Fruit fly (Drosophila melanogaster) whole organism, embryonic: Measurements from ENCODE around the gene wls.

Experiments
- Adf1 ChIP-seq: fragments of 200-800 bp; sonication (Bioruptor generic); IDR thresholded peaks from 2 replicates; pipeline ENCODE4 v1.3.6; 2022; ENCODE audit warnings: missing biosample characterization, missing genetic modification characterization
- Aef1 ChIP-seq: fragments of 200-800 bp; sonication (Bioruptor generic); IDR thresholded peaks from 3 replicates; pipeline ENCODE4 v1.3.6; 2022; ENCODE audit warnings: missing biosample characterization, missing genetic modification characterization
- Awh ChIP-seq: fragments of 200-800 bp; sonication (Bioruptor generic); IDR thresholded peaks from 2 replicates; pipeline ENCODE4, ENCODE4 v1.3.6; 2022; ENCODE audit warnings: missing biosample characterization, missing genetic modification characterization
- Bgb ChIP-seq: fragments of 200-800 bp; sonication (Bioruptor generic); IDR thresholded peaks from 2 replicates; pipeline ENCODE4 v1.3.6; 2022; ENCODE audit warnings: missing biosample characterization, missing genetic modification characterization; ENCODE audit not compliant: partially characterized antibody
- CG10209 ChIP-seq: fragments of 200-800 bp; sonication (Bioruptor generic); optimal IDR thresholded peaks from 3 replicates; lab custom pipeline; 2017; ENCODE audit warnings: missing biosample characterization, mild to moderate bottlenecking, missing genetic modification characterization, missing genetic modification reagents
- CG10366 ChIP-seq: fragments of 200-800 bp; sonication (Bioruptor generic); IDR thresholded peaks from 2 replicates; pipeline ENCODE4 v1.3.6; 2022; ENCODE audit warnings: missing biosample characterization, missing genetic modification characterization
- CG10654 ChIP-seq: fragments of 200-800 bp; sonication (Bioruptor generic); optimal IDR thresholded peaks from 2 replicates; lab custom pipeline; 2016; ENCODE audit warnings: missing biosample characterization, missing genetic modification characterization
- CG10979 ChIP-seq: fragments of 200-800 bp; sonication (Bioruptor generic); optimal IDR thresholded peaks from 2 replicates; lab custom pipeline; 2018; ENCODE audit warnings: missing biosample characterization, mild to moderate bottlenecking, missing genetic modification characterization, moderate library complexity
- CG12659 ChIP-seq: fragments of 200-800 bp; sonication (Bioruptor generic); optimal IDR thresholded peaks from 3 replicates; lab custom pipeline; 2017; ENCODE audit warnings: mild to moderate bottlenecking, missing biosample characterization, missing genetic modification reagents, missing genetic modification characterization
- CG16779 ChIP-seq: fragments of 200-800 bp; sonication (Bioruptor generic); IDR thresholded peaks from 2 replicates; pipeline ENCODE4 v1.3.6; 2022; ENCODE audit warnings: missing biosample characterization, missing genetic modification characterization
- CG16863 ChIP-seq: fragments of 200-800 bp; sonication (Bioruptor generic); optimal IDR thresholded peaks from 3 replicates; lab custom pipeline; 2016; ENCODE audit warnings: missing biosample characterization, missing genetic modification characterization
- CG17568 ChIP-seq: fragments of 200-800 bp; sonication (Bioruptor generic); optimal IDR thresholded peaks from 2 replicates; lab custom pipeline; 2018; ENCODE audit warnings: missing biosample characterization, mild to moderate bottlenecking, missing genetic modification characterization, moderate library complexity
- CG18011 ChIP-seq: fragments of 200-800 bp; sonication (Bioruptor generic); optimal IDR thresholded peaks from 2 replicates; lab custom pipeline; 2017; ENCODE audit warnings: missing biosample characterization, missing genetic modification characterization, mild to moderate bottlenecking, moderate library complexity, missing genotype
- CG2202 ChIP-seq: fragments of 200-800 bp; sonication (Bioruptor generic); optimal IDR thresholded peaks from 2 replicates; lab custom pipeline; 2018; ENCODE audit warnings: missing biosample characterization, mild to moderate bottlenecking, missing genetic modification characterization
- CG32532 ChIP-seq: fragments of 200-800 bp; sonication (Bioruptor generic); IDR thresholded peaks from 2 replicates; pipeline ENCODE4 v1.3.6; 2022; ENCODE audit warnings: missing biosample characterization, missing genetic modification characterization
- CG3407 ChIP-seq: fragments of 200-800 bp; sonication (Bioruptor generic); optimal IDR thresholded peaks from 2 replicates; lab custom pipeline; 2018; ENCODE audit warnings: missing biosample characterization, mild to moderate bottlenecking, missing genetic modification characterization
- CG4404 ChIP-seq: fragments of 200-800 bp; sonication (Bioruptor generic); IDR thresholded peaks from 2 replicates; pipeline ENCODE4 v1.3.6; 2022; ENCODE audit warnings: missing biosample characterization, missing genetic modification characterization
- CG6689 ChIP-seq: fragments of 200-800 bp; sonication (Bioruptor generic); IDR thresholded peaks from 2 replicates; pipeline ENCODE4 v1.3.6; 2022; ENCODE audit warnings: missing biosample characterization, missing genetic modification characterization
- CG6813 ChIP-seq: fragments of 200-800 bp; sonication (Bioruptor generic); optimal IDR thresholded peaks from 2 replicates; lab custom pipeline; 2017; ENCODE audit warnings: missing biosample characterization, missing genetic modification characterization, mild to moderate bottlenecking, moderate library complexity, missing genetic modification reagents
- CG7556 ChIP-seq: fragments of 200-800 bp; sonication (Bioruptor generic); optimal IDR thresholded peaks from 2 replicates; lab custom pipeline; 2017; ENCODE audit warnings: missing biosample characterization, mild to moderate bottlenecking, missing genetic modification characterization
- CG7786 ChIP-seq: fragments of 200-800 bp; sonication (Bioruptor generic); optimal IDR thresholded peaks from 2 replicates; lab custom pipeline; 2016; ENCODE audit warnings: missing biosample characterization, missing genetic modification characterization
- D19B ChIP-seq: fragments of 200-800 bp; sonication (Bioruptor generic); optimal IDR thresholded peaks from 2 replicates; lab custom pipeline; 2017; ENCODE audit warnings: missing biosample characterization, mild to moderate bottlenecking, missing genetic modification characterization
- Dll ChIP-seq: fragments of 200-800 bp; sonication (Bioruptor generic); IDR thresholded peaks from 4 replicates; pipeline ENCODE4 v1.3.6; 2022; ENCODE audit warnings: missing biosample characterization, missing genetic modification characterization; ENCODE audit not compliant: partially characterized antibody
- Gug ChIP-seq: fragments of 200-800 bp; sonication (Bioruptor generic); IDR thresholded peaks from 4 replicates; pipeline ENCODE4 v1.3.6; 2022; ENCODE audit warnings: missing biosample characterization, missing genetic modification characterization
- H15 ChIP-seq: fragments of 200-800 bp; sonication (Bioruptor generic); IDR thresholded peaks from 3 replicates; pipeline ENCODE4 v1.3.6; 2022; ENCODE audit warnings: missing biosample characterization, missing genetic modification characterization
- Hand ChIP-seq: fragments of 200-800 bp; sonication (Bioruptor generic); optimal IDR thresholded peaks from 2 replicates; lab custom pipeline; 2017; ENCODE audit warnings: mild to moderate bottlenecking, missing biosample characterization, missing genetic modification reagents, missing genetic modification characterization
- Hey ChIP-seq: fragments of 200-800 bp; sonication (Bioruptor generic); optimal IDR thresholded peaks from 3 replicates; lab custom pipeline; 2018; ENCODE audit warnings: missing biosample characterization, mild to moderate bottlenecking, missing genetic modification characterization
- Myb ChIP-seq: fragments of 200-800 bp; sonication (Bioruptor generic); optimal IDR thresholded peaks from 2 replicates; lab custom pipeline; 2016; ENCODE audit warnings: missing biosample characterization, missing genetic modification characterization
- Nf-YC ChIP-seq: fragments of 200-800 bp; optimal IDR thresholded peaks from 3 replicates; lab custom pipeline; 2019; ENCODE audit warnings: missing biosample characterization, mild to moderate bottlenecking, missing genetic modification characterization, moderate library complexity
- Rx ChIP-seq: fragments of 200-800 bp; sonication (Bioruptor generic); IDR thresholded peaks from 2 replicates; pipeline ENCODE4 v1.3.6; 2022; ENCODE audit warnings: missing biosample characterization, missing genetic modification characterization
- ab ChIP-seq: fragments of 200-800 bp; sonication (Bioruptor generic); optimal IDR thresholded peaks from 2 replicates; lab custom pipeline; 2016; ENCODE audit warnings: missing biosample characterization, missing genetic modification characterization
- abd-A ChIP-seq: fragments of 200-800 bp; sonication (Bioruptor generic); optimal IDR thresholded peaks from 3 replicates; lab custom pipeline; 2019; ENCODE audit warnings: missing biosample characterization, mild to moderate bottlenecking, missing genetic modification characterization, moderate library complexity
- bbx ChIP-seq: fragments of 200-800 bp; sonication (Bioruptor generic); IDR thresholded peaks from 2 replicates; pipeline ENCODE4 v1.3.6; 2022; ENCODE audit warnings: missing biosample characterization, missing genetic modification characterization; ENCODE audit not compliant: partially characterized antibody
- bigmax ChIP-seq: fragments of 200-800 bp; sonication (Bioruptor generic); optimal IDR thresholded peaks from 2 replicates; lab custom pipeline; 2018; ENCODE audit warnings: missing biosample characterization, mild to moderate bottlenecking, missing genetic modification characterization
- emc ChIP-seq: fragments of 200-800 bp; sonication (Bioruptor generic); optimal IDR thresholded peaks from 2 replicates; lab custom pipeline; 2016; ENCODE audit warnings: missing biosample characterization, missing genetic modification characterization
- hb ChIP-seq: fragments of 200-800 bp; sonication (Bioruptor generic); IDR thresholded peaks from 3 replicates; pipeline ENCODE4 v1.3.6; 2022; ENCODE audit warnings: missing biosample characterization, missing genetic modification characterization; ENCODE audit not compliant: partially characterized antibody
- jing ChIP-seq: fragments of 200-800 bp; sonication (Bioruptor generic); optimal IDR thresholded peaks from 2 replicates; lab custom pipeline; 2018; ENCODE audit warnings: missing biosample characterization, mild to moderate bottlenecking, missing genetic modification characterization
- jumu ChIP-seq: fragments of 200-800 bp; sonication (Bioruptor generic); optimal IDR thresholded peaks from 3 replicates; lab custom pipeline; 2016; ENCODE audit warnings: missing biosample characterization, missing genetic modification characterization
- ken ChIP-seq: fragments of 200-800 bp; sonication (Bioruptor generic); IDR thresholded peaks from 3 replicates; pipeline ENCODE4 v1.3.6; 2022; ENCODE audit warnings: missing biosample characterization, missing genetic modification characterization
- lola ChIP-seq, 3 experiments: fragments of >200 bp in 2 of 3; fragments of 200-800 bp in 1 of 3; sonication (Bioruptor generic) in 1 of 3; optimal IDR thresholded peaks; 2 replicates each; lab custom pipeline; 2017 to 2019; ENCODE audit warnings: missing biosample characterization in 3 of 3, missing genetic modification characterization in 3 of 3, mild to moderate bottlenecking in 1 of 3, moderate library complexity in 1 of 3
- mirr ChIP-seq: fragments of 200-800 bp; sonication (Bioruptor generic); optimal IDR thresholded peaks from 3 replicates; lab custom pipeline; 2018; ENCODE audit warnings: missing biosample characterization, mild to moderate bottlenecking, missing genetic modification characterization
- stwl ChIP-seq: fragments of 200-800 bp; sonication (Bioruptor generic); optimal IDR thresholded peaks from 3 replicates; lab custom pipeline; 2018; ENCODE audit warnings: missing biosample characterization, mild to moderate bottlenecking, missing genetic modification characterization, moderate library complexity
- tin ChIP-seq: fragments of 200-800 bp; sonication (Bioruptor generic); optimal IDR thresholded peaks from 3 replicates; lab custom pipeline; 2016; ENCODE audit warnings: missing biosample characterization, missing genetic modification characterization
- toy ChIP-seq: fragments of 200-800 bp; sonication (Bioruptor generic); IDR thresholded peaks from 2 replicates; pipeline ENCODE4 v1.3.6; 2022; ENCODE audit warnings: missing biosample characterization, missing genetic modification characterization
- twi ChIP-seq: fragments of 200-800 bp; optimal IDR thresholded peaks from 2 replicates; lab custom pipeline; 2019; ENCODE audit warnings: missing biosample characterization, mild to moderate bottlenecking, missing genetic modification characterization, moderate library complexity
- unpg ChIP-seq: fragments of 200-800 bp; sonication (Bioruptor generic); optimal IDR thresholded peaks from 3 replicates; lab custom pipeline; 2018; ENCODE audit warnings: missing biosample characterization, mild to moderate bottlenecking, missing genetic modification characterization, moderate library complexity
- zen ChIP-seq: fragments of 200-800 bp; sonication (Bioruptor generic); optimal IDR thresholded peaks from 3 replicates; lab custom pipeline; 2018; ENCODE audit warnings: missing biosample characterization, mild to moderate bottlenecking, missing genetic modification characterization, moderate library complexity
- zf30C ChIP-seq: fragments of 200-800 bp; sonication (Bioruptor generic); optimal IDR thresholded peaks from 3 replicates; lab custom pipeline; 2018; ENCODE audit warnings: missing biosample characterization, mild to moderate bottlenecking, missing genetic modification characterization

wls gene

dm6 chr3L:11169299-11170181, at the start of gene wls, which contains the start of gene Adck5 (continued):
- no peak for TF ChIP-seq Dll
- peak; percentile 16 for TF ChIP-seq CG10979 (tag; lab: Kevin White, UChicago)
- no peak for TF ChIP-seq tin
- TF ChIP-seq Myb: peak; percentile 71
- TF ChIP-seq CG6689 (GFP tag; lab: Robert Waterston, UW): no peak
- no peak for TF ChIP-seq Hand (GFP tag; lab: Kevin White, UChicago)
- peak; percentile 41 for TF ChIP-seq bigmax
- no peak for TF ChIP-seq Gug (GFP tag; lab: Robert Waterston, UW)
- TF ChIP-seq jing: no peak
- no peak for TF ChIP-seq hb (GFP tag; lab: Robert Waterston, UW)
- TF ChIP-seq Aef1 (GFP tag; lab: Robert Waterston, UW): no peak
- TF ChIP-seq zf30C (GFP tag; lab: Kevin White, UChicago): no peak
- no peak for TF ChIP-seq CG4404 (GFP tag; lab: Robert Waterston, UW)
- TF ChIP-seq toy (GFP tag; lab: Robert Waterston, UW): no peak
- no peak for TF ChIP-seq CG7556 (GFP tag; lab: Kevin White, UChicago)
- 0 out of 2 replicates have a peak, but pooled peaks have one; percentile 32 for TF ChIP-seq CG32532 (GFP tag; lab: Robert Waterston, UW)
- no peak for TF ChIP-seq zen (tag; lab: Kevin White, UChicago)
- peak; percentile 65 for TF ChIP-seq mirr (GFP tag; lab: Kevin White, UChicago)
- no peak for TF ChIP-seq D19B (GFP tag; lab: Kevin White, UChicago)
- TF ChIP-seq CG12659 (GFP tag; lab: Kevin White, UChicago): peak; percentile 58
- peak; percentile 50 for TF ChIP-seq CG2202 (tag; lab: Kevin White, UChicago)
- TF ChIP-seq lola (GFP tag; optimal IDR thresholded peaks at IDR 0.05; lab: Kevin White, UChicago): no peak
- TF ChIP-seq Nf-YC (tag; lab: Kevin White, UChicago): no peak
- peak; percentile 61 for TF ChIP-seq CG10209 (GFP tag; lab: Kevin White, UChicago)
- no peak for TF ChIP-seq twi (tag; lab: Kevin White, UChicago)
- no peak for TF ChIP-seq jumu (GFP tag; lab: Kevin White, UChicago)
- peak; percentile 67 for TF ChIP-seq CG6813 (GFP tag; lab: Kevin White, UChicago)
- peak; percentile 11 for TF ChIP-seq CG3407
- TF ChIP-seq CG10366 (GFP tag; lab: Robert Waterston, UW): no peak
- peak; percentile 27 for TF ChIP-seq CG18011 (GFP tag; lab: Kevin White, UChicago)
- no peak for TF ChIP-seq ken
- peak; percentile 21 for TF ChIP-seq CG10654 (GFP tag; lab: Kevin White, UChicago)
- TF ChIP-seq unpg (GFP tag; lab: Kevin White, UChicago): no peak
- TF ChIP-seq Adf1 (GFP tag; lab: Robert Waterston, UW): peak; percentile 11; the same call in 1 of the 2 replicates
- peak; percentile 38; the same call in 1 of the 2 replicates for TF ChIP-seq CG16779
- peak; percentile 20 for TF ChIP-seq Hey (tag; lab: Kevin White, UChicago)
- no peak for TF ChIP-seq ab
- TF ChIP-seq Rx (GFP tag; lab: Robert Waterston, UW): no peak
- TF ChIP-seq stwl (tag; lab: Kevin White, UChicago): peak; percentile 79
- no peak for TF ChIP-seq CG16863 (GFP tag; lab: Kevin White, UChicago)
- peak; percentile 5 for TF ChIP-seq CG7786 (GFP tag; lab: Kevin White, UChicago)
- 0 out of 2 replicates have a peak, but pooled peaks have one; percentile 35 for TF ChIP-seq Awh
- no peak for TF ChIP-seq emc (GFP tag; lab: Kevin White, UChicago)
- TF ChIP-seq abd-A (tag; lab: Kevin White, UChicago): no peak
- TF ChIP-seq CG17568 (GFP tag; lab: Kevin White, UChicago): no peak
- peak; percentile 24; the same call in 1 of the 2 replicates for TF ChIP-seq Bgb (GFP tag; lab: Robert Waterston, UW)
- TF ChIP-seq bbx (GFP tag; lab: Robert Waterston, UW): 0 out of 2 replicates have a peak, but pooled peaks have one; percentile 8
- no peak for TF ChIP-seq H15 (GFP tag; lab: Robert Waterston, UW)
